Fruit fly (Drosophila melanogaster) whole organism, prepupa: ENCODE data around the gene Idgf2.

ENCODE experiments used
- Blimp-1 ChIP-seq: fragments of 200-800 bp; sonication (Bioruptor generic); optimal IDR thresholded peaks from 3 replicates; lab custom pipeline; 2017; ENCODE audit warnings: missing biosample characterization, missing genetic modification characterization, mild to moderate bottlenecking, moderate library complexity, missing genetic modification reagents
- CG10631 ChIP-seq: fragments of 200-800 bp; sonication (Bioruptor generic); optimal IDR thresholded peaks from 2 replicates; lab custom pipeline; 2016; ENCODE audit warnings: missing biosample characterization, missing genetic modification characterization
- CG11294 ChIP-seq: fragments of 200-800 bp; sonication (Bioruptor generic); IDR thresholded peaks from 2 replicates; pipeline ENCODE4 v1.3.6; 2022; ENCODE audit warnings: missing biosample characterization, missing genetic modification characterization
- CG11762 ChIP-seq: fragments of 200-800 bp; sonication (Bioruptor generic); optimal IDR thresholded peaks from 3 replicates; lab custom pipeline; 2016; ENCODE audit warnings: missing biosample characterization, missing genetic modification characterization; ENCODE audit not compliant: insufficient read depth
- CG11902 ChIP-seq: fragments of 200-800 bp; sonication (Bioruptor generic); optimal IDR thresholded peaks from 3 replicates; lab custom pipeline; 2016; ENCODE audit warnings: missing biosample characterization, missing genetic modification characterization
- CG15336 ChIP-seq: fragments of 200-800 bp; sonication (Bioruptor generic); IDR thresholded peaks from 2 replicates; pipeline ENCODE4 v1.3.6; 2022; ENCODE audit warnings: missing biosample characterization, missing genetic modification characterization
- CG1621 ChIP-seq: fragments of 200-800 bp; sonication (Bioruptor generic); optimal IDR thresholded peaks from 3 replicates; lab custom pipeline; 2018; ENCODE audit warnings: missing biosample characterization, mild to moderate bottlenecking, missing genetic modification characterization
- CG32006 ChIP-seq: fragments of 200-800 bp; sonication (Bioruptor generic); optimal IDR thresholded peaks from 3 replicates; lab custom pipeline; 2017; ENCODE audit warnings: missing biosample characterization, mild to moderate bottlenecking, missing genetic modification characterization
- CG3919 ChIP-seq: fragments of 200-800 bp; sonication (Bioruptor generic); optimal IDR thresholded peaks from 3 replicates; lab custom pipeline; 2016; ENCODE audit warnings: missing biosample characterization, missing genetic modification characterization
- CG4318 ChIP-seq: fragments of 200-800 bp; sonication (Bioruptor generic); optimal IDR thresholded peaks from 3 replicates; lab custom pipeline; 2017; ENCODE audit warnings: missing biosample characterization, mild to moderate bottlenecking, missing genetic modification characterization
- CG6163 ChIP-seq: fragments of 200-800 bp; sonication (Bioruptor generic); IDR thresholded peaks from 3 replicates; pipeline ENCODE4 v1.3.6; 2022; ENCODE audit warnings: missing biosample characterization, missing genetic modification characterization
- CG6276 ChIP-seq: fragments of 200-800 bp; sonication (Bioruptor generic); optimal IDR thresholded peaks from 2 replicates; lab custom pipeline; 2017; ENCODE audit warnings: missing biosample characterization, mild to moderate bottlenecking, missing genetic modification characterization
- CG6792 ChIP-seq: fragments of 200-800 bp; sonication (Bioruptor generic); optimal IDR thresholded peaks from 3 replicates; lab custom pipeline; 2016; ENCODE audit warnings: missing biosample characterization, missing genetic modification characterization
- CG6808 ChIP-seq: fragments of 200-800 bp; sonication (Bioruptor generic); optimal IDR thresholded peaks from 3 replicates; lab custom pipeline; 2017; ENCODE audit warnings: missing biosample characterization, missing genetic modification characterization, mild to moderate bottlenecking, moderate library complexity, missing genetic modification reagents
- CG7368 ChIP-seq: fragments of 200-800 bp; sonication (Bioruptor generic); optimal IDR thresholded peaks from 3 replicates; lab custom pipeline; 2016; ENCODE audit warnings: missing biosample characterization, missing genetic modification characterization
- CG8119 ChIP-seq: fragments of 200-800 bp; sonication (Bioruptor generic); IDR thresholded peaks from 3 replicates; pipeline ENCODE4 v1.3.6; 2022; ENCODE audit warnings: missing biosample characterization, missing genetic modification characterization
- CG8319 ChIP-seq: fragments of 200-800 bp; sonication (Bioruptor generic); optimal IDR thresholded peaks from 3 replicates; lab custom pipeline; 2016; ENCODE audit warnings: missing biosample characterization, missing genetic modification characterization
- CG8632 ChIP-seq: fragments of 200-800 bp; sonication (Bioruptor generic); optimal IDR thresholded peaks from 3 replicates; lab custom pipeline; 2016; ENCODE audit warnings: missing biosample characterization, missing genetic modification characterization
- CG9139 ChIP-seq: fragments of 200-800 bp; sonication (Bioruptor generic); optimal IDR thresholded peaks from 3 replicates; lab custom pipeline; 2017; ENCODE audit warnings: missing biosample characterization, mild to moderate bottlenecking, missing genetic modification characterization
- Eip75B ChIP-seq: fragments of 200-800 bp; sonication (Bioruptor generic); optimal IDR thresholded peaks from 3 replicates; lab custom pipeline; 2016; ENCODE audit warnings: missing biosample characterization, missing genetic modification characterization
- Eip78C ChIP-seq: fragments of 200-800 bp; sonication (Bioruptor generic); peaks from one replicate; lab custom pipeline; 2016; ENCODE audit warnings: missing biosample characterization, missing genetic modification characterization
- Eip93F ChIP-seq: fragments of 200-800 bp; sonication (Bioruptor generic); optimal IDR thresholded peaks from 2 replicates; lab custom pipeline; 2016; ENCODE audit warnings: missing biosample characterization, mild to moderate bottlenecking, missing genetic modification characterization
- Ets21C ChIP-seq: fragments of 200-800 bp; sonication (Bioruptor generic); optimal IDR thresholded peaks from 3 replicates; lab custom pipeline; 2016; ENCODE audit warnings: missing biosample characterization, missing genetic modification characterization
- Ets96B ChIP-seq: fragments of 200-800 bp; optimal IDR thresholded peaks from 2 replicates; lab custom pipeline; 2019; ENCODE audit warnings: missing biosample characterization, mild to moderate bottlenecking, missing genetic modification characterization, moderate library complexity
- Gug ChIP-seq: fragments of 200-800 bp; sonication (Bioruptor generic); IDR thresholded peaks from 2 replicates; pipeline ENCODE4 v1.3.6; 2022; ENCODE audit warnings: missing biosample characterization, missing genetic modification characterization
- Hr38 ChIP-seq: sonication (Bioruptor generic); optimal IDR thresholded peaks from 2 replicates; lab custom pipeline; 2016; ENCODE audit warnings: missing biosample characterization, missing genetic modification characterization
- Hr4 ChIP-seq: fragments of 200-800 bp; sonication (Bioruptor generic); optimal IDR thresholded peaks from 3 replicates; lab custom pipeline; 2016; ENCODE audit warnings: missing biosample characterization, missing genetic modification characterization
- Lpt ChIP-seq: fragments of 200-800 bp; sonication (Bioruptor generic); optimal IDR thresholded peaks from 3 replicates; lab custom pipeline; 2016; ENCODE audit warnings: missing biosample characterization, missing genetic modification characterization
- Met ChIP-seq: fragments of 200-800 bp; sonication (Bioruptor generic); optimal IDR thresholded peaks from 3 replicates; lab custom pipeline; 2016; ENCODE audit warnings: missing biosample characterization, missing genetic modification characterization
- OdsH ChIP-seq: fragments of 200-800 bp; sonication (Bioruptor generic); optimal IDR thresholded peaks from 3 replicates; lab custom pipeline; 2016; ENCODE audit warnings: missing biosample characterization, missing genetic modification characterization
- Sox102F ChIP-seq: fragments of 200-800 bp; sonication (Bioruptor generic); optimal IDR thresholded peaks from 2 replicates; lab custom pipeline; 2016; ENCODE audit warnings: missing biosample characterization, mild to moderate bottlenecking, missing genetic modification characterization
- Sox15 ChIP-seq: fragments of 200-800 bp; sonication (Bioruptor generic); optimal IDR thresholded peaks from 3 replicates; lab custom pipeline; 2016; ENCODE audit warnings: missing biosample characterization, missing genetic modification characterization
- achi ChIP-seq: fragments of 200-800 bp; sonication (Bioruptor generic); optimal IDR thresholded peaks from 3 replicates; lab custom pipeline; 2016; ENCODE audit warnings: missing biosample characterization, missing genetic modification characterization
- acj6 ChIP-seq: fragments of 200-800 bp; sonication (Bioruptor generic); optimal IDR thresholded peaks from 3 replicates; lab custom pipeline; 2016; ENCODE audit warnings: missing biosample characterization, missing genetic modification characterization
- dac ChIP-seq: fragments of 200-800 bp; sonication (Bioruptor generic); optimal IDR thresholded peaks from 2 replicates; lab custom pipeline; 2017; ENCODE audit warnings: missing biosample characterization, mild to moderate bottlenecking, missing genetic modification characterization
- esn ChIP-seq: fragments of 200-800 bp; sonication (Bioruptor generic); optimal IDR thresholded peaks from 2 replicates; lab custom pipeline; 2016; ENCODE audit warnings: missing biosample characterization, mild to moderate bottlenecking, missing genetic modification characterization, moderate library complexity
- fd59A ChIP-seq: fragments of 200-800 bp; sonication (Bioruptor generic); optimal IDR thresholded peaks from 2 replicates; lab custom pipeline; 2017; ENCODE audit warnings: missing biosample characterization, mild to moderate bottlenecking, missing genetic modification characterization, missing genetic modification reagents
- fd85E ChIP-seq: fragments of 200-800 bp; sonication (Bioruptor generic); optimal IDR thresholded peaks from 3 replicates; lab custom pipeline; 2016; ENCODE audit warnings: missing biosample characterization, missing genetic modification characterization
- fkh ChIP-seq: fragments of 200-800 bp; sonication (Bioruptor generic); optimal IDR thresholded peaks from 3 replicates; lab custom pipeline; 2017; ENCODE audit warnings: missing biosample characterization, mild to moderate bottlenecking, missing genetic modification characterization, moderate library complexity
- net ChIP-seq: fragments of 200-800 bp; sonication (Bioruptor generic); optimal IDR thresholded peaks from 3 replicates; lab custom pipeline; 2016; ENCODE audit warnings: missing biosample characterization, missing genetic modification characterization
- pdm3 ChIP-seq: fragments of 200-800 bp; sonication (Bioruptor generic); optimal IDR thresholded peaks from 3 replicates; lab custom pipeline; 2016; ENCODE audit warnings: missing biosample characterization, missing genetic modification characterization
- spab ChIP-seq: fragments of 200-800 bp; sonication (Bioruptor generic); optimal IDR thresholded peaks from 2 replicates; lab custom pipeline; 2017; ENCODE audit warnings: missing biosample characterization, mild to moderate bottlenecking, missing genetic modification characterization, missing genetic modification reagents
- ss ChIP-seq, 2 experiments: fragments of 200-800 bp; sonication (Bioruptor generic); optimal IDR thresholded peaks; 2 replicates in 1 of 2; 3 replicates in 1 of 2; lab custom pipeline; 2017 to 2018; ENCODE audit warnings: mild to moderate bottlenecking in 2 of 2, missing biosample characterization in 2 of 2, missing genetic modification characterization in 2 of 2, moderate library complexity in 1 of 2
- svp ChIP-seq: fragments of 200-800 bp; sonication (Bioruptor generic); peaks from one replicate; lab custom pipeline; 2016; ENCODE audit warnings: missing biosample characterization, missing genetic modification characterization
- topi ChIP-seq: fragments of 200-800 bp; sonication (Bioruptor generic); optimal IDR thresholded peaks from 3 replicates; lab custom pipeline; 2016; ENCODE audit warnings: missing biosample characterization, missing genetic modification characterization
- vri ChIP-seq: fragments of 200-800 bp; sonication (Bioruptor generic); optimal IDR thresholded peaks from 3 replicates; lab custom pipeline; 2016; ENCODE audit warnings: missing biosample characterization, mild to moderate bottlenecking, missing genetic modification characterization

The Idgf2 gene

dm6 chr2L:16413772-16414171 is 33.4 kb upstream of the Idgf2 start:
- no peak for TF ChIP-seq Ets96B (tag; lab: Kevin White, UChicago)
- TF ChIP-seq ss (GFP tag; optimal IDR thresholded peaks at IDR 0.05; lab: Kevin White, UChicago), result peak in 1 of 2 experiments; percentile 88
- no peak for TF ChIP-seq CG8632 (GFP tag; lab: Kevin White, UChicago)
- TF ChIP-seq CG6808, result no peak
- TF ChIP-seq CG11294 (GFP tag; lab: Robert Waterston, UW), result no peak
- TF ChIP-seq net (GFP tag; lab: Kevin White, UChicago), result no peak
- TF ChIP-seq fd59A, result no peak

dm6 chr2L:16422657-16423473 is 24.3 kb upstream of the Idgf2 start:
- TF ChIP-seq Blimp-1 (GFP tag; lab: Kevin White, UChicago) (no peak), Ets21C (GFP tag; lab: Kevin White, UChicago) (no peak), Sox15 (GFP tag; lab: Kevin White, UChicago) (no peak), fkh (GFP tag; lab: Kevin White, UChicago) (peak; percentile 85), CG6792 (GFP tag; lab: Kevin White, UChicago) (no peak), CG11902 (GFP tag; lab: Kevin White, UChicago) (no peak), CG9139 (GFP tag; lab: Kevin White, UChicago) (no peak), dac (GFP tag; lab: Kevin White, UChicago) (peak; percentile 57), fd59A (no peak), acj6 (no peak), CG6808 (no peak), CG8632 (GFP tag; lab: Kevin White, UChicago) (no peak), Eip78C (peak; percentile 12), CG1621 (tag; lab: Kevin White, UChicago) (no peak), CG32006 (GFP tag; lab: Kevin White, UChicago) (no peak), CG11762 (no peak), Met (GFP tag; lab: Kevin White, UChicago) (no peak), spab (GFP tag; lab: Kevin White, UChicago) (no peak), esn (GFP tag; lab: Kevin White, UChicago) (no peak), topi (GFP tag; lab: Kevin White, UChicago) (no peak), vri (GFP tag; lab: Kevin White, UChicago) (no peak), CG8319 (no peak), pdm3 (GFP tag; lab: Kevin White, UChicago) (no peak), CG3919 (GFP tag; lab: Kevin White, UChicago) (no peak), CG7368 (GFP tag; lab: Kevin White, UChicago) (no peak), ss (GFP tag; optimal IDR thresholded peaks at IDR 0.05; lab: Kevin White, UChicago) (peak in 1 of 2 experiments; percentile 24), svp (no peak), Lpt (GFP tag; lab: Kevin White, UChicago) (no peak), net (GFP tag; lab: Kevin White, UChicago) (no peak), CG4318 (GFP tag; lab: Kevin White, UChicago) (no peak), fd85E (GFP tag; lab: Kevin White, UChicago) (no peak), CG8119 (GFP tag; lab: Robert Waterston, UW) (no peak; the same call in 2 of the 3 replicates), CG6163 (GFP tag; lab: Robert Waterston, UW) (no peak)
- TF ChIP-seq, all 60 proteins: peak for 4

- no peak for TF ChIP-seq Sox102F (GFP tag; lab: Kevin White, UChicago)
- peak; percentile 71 for TF ChIP-seq Eip78C
- TF ChIP-seq fkh (GFP tag; lab: Kevin White, UChicago), result no peak
- TF ChIP-seq CG8319, result no peak
- no peak for TF ChIP-seq Hr38
- TF ChIP-seq achi (GFP tag; lab: Kevin White, UChicago), result peak; percentile 38
- peak; percentile 27 for TF ChIP-seq OdsH (GFP tag; lab: Kevin White, UChicago)
- TF ChIP-seq Met (GFP tag; lab: Kevin White, UChicago), result no peak
- peak; percentile 3 for TF ChIP-seq Eip75B (GFP tag; lab: Kevin White, UChicago)
- no peak for TF ChIP-seq Eip93F (GFP tag; lab: Kevin White, UChicago)
- peak; percentile 30 for TF ChIP-seq Hr4 (GFP tag; lab: Kevin White, UChicago)
- no peak for TF ChIP-seq CG11902 (GFP tag; lab: Kevin White, UChicago)
- TF ChIP-seq CG15336, result no peak
- peak; percentile 15 for TF ChIP-seq CG6276 (GFP tag; lab: Kevin White, UChicago)
- no peak for TF ChIP-seq Gug (GFP tag; lab: Robert Waterston, UW)
- TF ChIP-seq acj6, result peak; percentile 36
- peak; percentile 40 for TF ChIP-seq CG10631 (GFP tag; lab: Kevin White, UChicago)
- peak; percentile 21 for TF ChIP-seq pdm3 (GFP tag; lab: Kevin White, UChicago)
- TF ChIP-seq CG6792 (GFP tag; lab: Kevin White, UChicago), result no peak
- TF ChIP-seq CG4318 (GFP tag; lab: Kevin White, UChicago), result peak; percentile 2
- peak; percentile 21 for TF ChIP-seq fd59A
- TF ChIP-seq net (GFP tag; lab: Kevin White, UChicago), result peak; percentile 10
Measured at dm6 chr2L:16435637-16436036, 11.5 kb upstream of the Idgf2 start.
